Worm (Caenorhabditis elegans) whole organism, L4 larva: ENCODE results near the gene srw-39.

Experiments
- zfp-2 ChIP-seq: sonication (generic microtip); optimal IDR thresholded peaks from 2 replicates; lab custom pipeline; 2016; ENCODE audit warnings: mild to moderate bottlenecking, missing genetic modification characterization, missing compliant biosample characterization
- ztf-11 ChIP-seq: fragments of 150-350 bp; optimal IDR thresholded peaks from 2 replicates; lab custom pipeline; 2014; ENCODE audit warnings: missing biosample characterization, missing genetic modification characterization

- no peak for TF ChIP-seq ztf-11 (tag; lab: Kevin White, UChicago)
- TF ChIP-seq zfp-2: no peak
Observed at ce11 chrV:20186579-20186978, 14.7 kb upstream of the srw-39 start, which contains the start of gene srz-16.
